Fruit fly (Drosophila melanogaster): ENCODE results near the gene alpha-Est5.

The alpha-Est5 gene

DNA sequence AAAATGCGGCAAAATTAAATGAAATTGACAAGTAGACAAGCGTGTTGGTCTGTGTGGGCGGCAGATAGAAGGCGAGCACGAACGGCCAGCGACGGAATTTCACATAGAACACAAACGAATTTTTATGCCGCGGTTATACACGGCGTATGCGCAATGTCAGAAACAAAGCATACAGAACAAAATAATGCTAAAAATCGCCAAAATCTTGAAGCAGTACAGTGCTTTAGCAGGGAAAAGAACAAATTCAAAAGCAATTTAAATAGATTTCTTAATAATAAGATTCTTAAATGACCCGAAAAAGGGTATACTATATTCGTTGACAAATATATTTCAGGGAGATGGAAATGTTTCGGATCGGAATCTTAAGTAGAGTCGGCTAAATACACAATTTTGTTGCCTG is 35.7 kb downstream of the alpha-Est5 start (continued):
- peak; percentile 84 for TF ChIP-seq Med (GFP tag)
- TF ChIP-seq al (GFP tag; IDR thresholded peaks at IDR 0.05) = peak; percentile 44; the same call in 1 of the 2 replicates
- TF ChIP-seq Kr (GFP tag; optimal IDR thresholded peaks at IDR 0.05) = no peak
- no peak for TF ChIP-seq ssp (GFP tag; IDR thresholded peaks at IDR 0.05)
- TF ChIP-seq gem (tag; optimal IDR thresholded peaks at IDR 0.05) = peak; percentile 47
- peak; percentile 43; the same call in 1 of the 2 replicates for TF ChIP-seq CG14441 (GFP tag; IDR thresholded peaks at IDR 0.05)
- no peak for TF ChIP-seq ERR (GFP tag; optimal IDR thresholded peaks at IDR 0.05)
- no peak for TF ChIP-seq Sry-β (GFP tag; optimal IDR thresholded peaks at IDR 0.05)
- TF ChIP-seq B-H2 (GFP tag; optimal IDR thresholded peaks at IDR 0.05) = no peak
- TF ChIP-seq amos (GFP tag; IDR thresholded peaks at IDR 0.05; ENCODE audit: partially characterized antibody) = no peak
- TF ChIP-seq gfzf (GFP tag; optimal IDR thresholded peaks at IDR 0.05) = no peak
- no peak for TF ChIP-seq sug (tag; optimal IDR thresholded peaks at IDR 0.05)
- peak; percentile 17 for TF ChIP-seq bcd (GFP tag; optimal IDR thresholded peaks at IDR 0.05)
- peak; percentile 36 for TF ChIP-seq mam (GFP tag; optimal IDR thresholded peaks at IDR 0.05)
- no peak for TF ChIP-seq ac (GFP tag; optimal IDR thresholded peaks at IDR 0.05)
- peak; percentile 15 for TF ChIP-seq CG9817 (tag; optimal IDR thresholded peaks at IDR 0.05)
- TF ChIP-seq Hand (GFP tag; optimal IDR thresholded peaks at IDR 0.05) = no peak
- no peak for TF ChIP-seq phol (tag; optimal IDR thresholded peaks at IDR 0.05)
- peak; percentile 37 for TF ChIP-seq fd3F (GFP tag; optimal IDR thresholded peaks at IDR 0.05)
- no peak for TF ChIP-seq CG17802 (tag; optimal IDR thresholded peaks at IDR 0.05)
- no peak for TF ChIP-seq CG4424 (GFP tag; optimal IDR thresholded peaks at IDR 0.05)
- TF ChIP-seq CG17385 (GFP tag; optimal IDR thresholded peaks at IDR 0.05) = no peak
- TF ChIP-seq CG4360 (GFP tag; IDR thresholded peaks at IDR 0.05) = no peak
- TF ChIP-seq az2 (GFP tag; optimal IDR thresholded peaks at IDR 0.05) = no peak
- TF ChIP-seq CG7839 (tag; optimal IDR thresholded peaks at IDR 0.05) = peak; percentile 49
- no peak for TF ChIP-seq C15 (GFP tag; IDR thresholded peaks at IDR 0.05)
- no peak for TF ChIP-seq her (GFP tag; optimal IDR thresholded peaks at IDR 0.05)
- TF ChIP-seq Dip3 (GFP tag; optimal IDR thresholded peaks at IDR 0.05) = peak; percentile 43
- no peak for TF ChIP-seq CG11398 (GFP tag; optimal IDR thresholded peaks at IDR 0.05)
- TF ChIP-seq CHES-1-like (GFP tag; optimal IDR thresholded peaks at IDR 0.05) = no peak
- TF ChIP-seq CG3065 (GFP tag; optimal IDR thresholded peaks at IDR 0.05) = no peak
- no peak for TF ChIP-seq CG12236 (GFP tag; optimal IDR thresholded peaks at IDR 0.05)
- TF ChIP-seq crc (GFP tag; optimal IDR thresholded peaks at IDR 0.05) = no peak
- TF ChIP-seq chm (GFP tag; IDR thresholded peaks at IDR 0.05) = no peak
- no peak for TF ChIP-seq CG8765 (GFP tag; IDR thresholded peaks at IDR 0.05)
- TF ChIP-seq CG33213 (GFP tag; optimal IDR thresholded peaks at IDR 0.05) = no peak
- no peak for TF ChIP-seq lbe (GFP tag; optimal IDR thresholded peaks at IDR 0.05)
- no peak for TF ChIP-seq gt (GFP tag; IDR thresholded peaks at IDR 0.05)
- TF ChIP-seq odd (GFP tag; optimal IDR thresholded peaks at IDR 0.05) = no peak
- no peak for TF ChIP-seq CG16779 (GFP tag; IDR thresholded peaks at IDR 0.05)
- TF ChIP-seq Oaz (GFP tag; IDR thresholded peaks at IDR 0.05) = no peak
- TF ChIP-seq CG4730 (GFP tag; IDR thresholded peaks at IDR 0.05) = no peak
- no peak for TF ChIP-seq CG17359 (tag; optimal IDR thresholded peaks at IDR 0.05)
- TF ChIP-seq Pdp1 (GFP tag; optimal IDR thresholded peaks at IDR 0.05) = peak in 1 of 2 experiments; percentile 9
- TF ChIP-seq p53 (GFP tag; optimal IDR thresholded peaks at IDR 0.05) = no peak
- TF ChIP-seq CG13287 (GFP tag; IDR thresholded peaks at IDR 0.05; ENCODE audit: partially characterized antibody) = no peak
- no peak for TF ChIP-seq Vsx1 (GFP tag; optimal IDR thresholded peaks at IDR 0.05)
- no peak for TF ChIP-seq zf30C (GFP tag; optimal IDR thresholded peaks at IDR 0.05)
- no peak for TF ChIP-seq bigmax (GFP tag; optimal IDR thresholded peaks at IDR 0.05)
- TF ChIP-seq Xrp1 (GFP tag; IDR thresholded peaks at IDR 0.05) = no peak
- peak; percentile 31 for TF ChIP-seq Xbp1 (GFP tag; optimal IDR thresholded peaks at IDR 0.05)
- TF ChIP-seq Adf1 (GFP tag; IDR thresholded peaks at IDR 0.05) = peak; percentile 18; the same call in 1 of the 2 replicates
